Worm (Caenorhabditis elegans) whole organism, L4 larva: ENCODE results near the gene hgrs-1.
A peak's percentile ranks its signal among the peaks of the same experiment; 100 is the strongest.

Experiments
- F10B5.3 ChIP-seq: sonication (generic microtip); optimal IDR thresholded peaks from 2 replicates; lab custom pipeline; 2016; ENCODE audit warnings: mild to moderate bottlenecking, missing genetic modification characterization, missing compliant biosample characterization
- F26F4.8 ChIP-seq: fragments of 200-800 bp; sonication (Bioruptor generic); conservative IDR thresholded peaks from 2 replicates; pipeline ENCODE4 v1.3.6; 2022; ENCODE audit warnings: missing genetic modification characterization, missing compliant biosample characterization
- T26A8.4 ChIP-seq: fragments of 200-800 bp; sonication (Bioruptor generic); IDR thresholded peaks from 2 replicates; pipeline ENCODE4 v1.3.6; 2022; ENCODE audit warnings: missing genetic modification characterization, missing compliant biosample characterization
- Y5F2A.4 ChIP-seq: fragments of 200-800 bp; sonication (Bioruptor generic); optimal IDR thresholded peaks from 2 replicates; lab custom pipeline; 2018; ENCODE audit warnings: mild to moderate bottlenecking, missing genetic modification characterization, missing compliant biosample characterization
- ZK546.5 ChIP-seq, 2 experiments: sonication (generic microtip); optimal IDR thresholded peaks; 2 replicates each; lab custom pipeline; 2017; ENCODE audit warnings: missing biosample characterization in 2 of 2, missing genetic modification characterization in 2 of 2
- aha-1 ChIP-seq: fragments of 150-350 bp; peaks from one replicate; lab custom pipeline; 2014; ENCODE audit warnings: missing biosample characterization, missing genetic modification characterization
- cey-2 ChIP-seq: sonication (generic microtip); optimal IDR thresholded peaks from 3 replicates; lab custom pipeline; 2017; ENCODE audit warnings: missing genetic modification characterization, mild to moderate bottlenecking, missing compliant biosample characterization, antibody characterized with exemption, borderline replicate concordance; ENCODE audit not compliant: insufficient read depth
- daf-12 ChIP-seq: fragments of 150-350 bp; optimal IDR thresholded peaks from 2 replicates; lab custom pipeline; 2014; ENCODE audit warnings: missing biosample characterization, missing genetic modification reagents, missing genetic modification characterization
- daf-16 ChIP-seq, 3 experiments: sonication (generic microtip); optimal IDR thresholded peaks; 2 replicates each; lab custom pipeline; 2016 to 2017; ENCODE audit warnings: missing genetic modification characterization in 3 of 3, missing genetic modification reagents in 3 of 3, mild to moderate bottlenecking in 2 of 3, missing compliant biosample characterization in 2 of 3, missing biosample characterization in 1 of 3, moderate library complexity in 1 of 3
- dmd-6 ChIP-seq: fragments of 200-800 bp; sonication (Bioruptor generic); IDR thresholded peaks from 2 replicates; pipeline ENCODE4 v1.3.6; 2022; ENCODE audit warnings: missing genetic modification reagents, missing genetic modification characterization, missing compliant biosample characterization
- dmd-8 ChIP-seq: fragments of 200-800 bp; sonication (Bioruptor generic); IDR thresholded peaks from 2 replicates; pipeline ENCODE4 v1.3.6; 2022; ENCODE audit warnings: missing genetic modification characterization, missing compliant biosample characterization
- dve-1 ChIP-seq: sonication (generic microtip); optimal IDR thresholded peaks from 2 replicates; lab custom pipeline; 2017; ENCODE audit warnings: antibody characterized with exemption, mild to moderate bottlenecking, missing genetic modification characterization, missing compliant biosample characterization; ENCODE audit not compliant: insufficient read depth
- egl-27 ChIP-seq: sonication (generic microtip); optimal IDR thresholded peaks from 3 replicates; lab custom pipeline; 2017; ENCODE audit warnings: missing biosample characterization, missing genetic modification reagents, missing genetic modification characterization
- egl-43 ChIP-seq: fragments of 200-800 bp; sonication (Bioruptor generic); IDR thresholded peaks from 2 replicates; pipeline ENCODE4 v1.3.6; 2022; ENCODE audit warnings: missing genetic modification reagents, missing genetic modification characterization, missing compliant biosample characterization
- gei-8 ChIP-seq: fragments of 200-800 bp; sonication (Bioruptor generic); optimal IDR thresholded peaks from 2 replicates; lab custom pipeline; 2018; ENCODE audit warnings: mild to moderate bottlenecking, missing genetic modification characterization, missing compliant biosample characterization
- hlh-11 ChIP-seq: fragments of 200-800 bp; sonication (Bioruptor generic); optimal IDR thresholded peaks from 2 replicates; lab custom pipeline; 2018; ENCODE audit warnings: mild to moderate bottlenecking, missing genetic modification characterization, missing compliant biosample characterization
- lim-7 ChIP-seq: fragments of 200-800 bp; sonication (Bioruptor generic); IDR thresholded peaks from 2 replicates; pipeline ENCODE4 v1.3.6; 2022; ENCODE audit warnings: missing genetic modification characterization, missing compliant biosample characterization
- lin-1 ChIP-seq: fragments of 200-800 bp; sonication (Bioruptor generic); IDR thresholded peaks from 2 replicates; pipeline ENCODE4 v1.3.6; 2022; ENCODE audit warnings: missing genetic modification reagents, missing genetic modification characterization, missing compliant biosample characterization
- lin-13 ChIP-seq: fragments of 150-350 bp; optimal IDR thresholded peaks from 2 replicates; lab custom pipeline; 2014; ENCODE audit warnings: missing biosample characterization, missing genetic modification reagents, missing genetic modification characterization
- lin-29 ChIP-seq: fragments of 200-800 bp; sonication (Bioruptor generic); IDR thresholded peaks from 2 replicates; pipeline ENCODE4 v1.3.6; 2022; ENCODE audit warnings: missing genetic modification reagents, missing genetic modification characterization, missing compliant biosample characterization
- madf-9 ChIP-seq: fragments of 200-800 bp; sonication (Bioruptor generic); conservative IDR thresholded peaks from 2 replicates; pipeline ENCODE4 v1.3.6; 2022; ENCODE audit warnings: missing genetic modification reagents, missing genetic modification characterization, missing compliant biosample characterization
- mdl-1 ChIP-seq, 2 experiments: fragments of 150-350 bp in 1 of 2; sonication (generic microtip) in 1 of 2; optimal IDR thresholded peaks; 2 replicates each; lab custom pipeline; 2014 to 2017; ENCODE audit warnings: missing biosample characterization in 2 of 2, missing genetic modification characterization in 2 of 2
- mdt-29 ChIP-seq: fragments of 200-800 bp; sonication (Bioruptor generic); IDR thresholded peaks from 2 replicates; pipeline ENCODE4 v1.3.6; 2022; ENCODE audit warnings: missing genetic modification reagents, missing genetic modification characterization, missing compliant biosample characterization
- mes-2 ChIP-seq: sonication (generic microtip); optimal IDR thresholded peaks from 2 replicates; lab custom pipeline; 2016; ENCODE audit warnings: missing genotype, mild to moderate bottlenecking, missing genetic modification characterization, missing compliant biosample characterization; ENCODE audit not compliant: poor library complexity, severe bottlenecking
- mxl-3 ChIP-seq: fragments of 200-800 bp; sonication (Bioruptor generic); optimal IDR thresholded peaks from 2 replicates; lab custom pipeline; 2018; ENCODE audit warnings: mild to moderate bottlenecking, missing genetic modification characterization, missing compliant biosample characterization
- nhr-11 ChIP-seq: fragments of 150-350 bp; optimal IDR thresholded peaks from 2 replicates; lab custom pipeline; 2014; ENCODE audit warnings: missing biosample characterization, missing genetic modification characterization
- nhr-28 ChIP-seq: fragments of 150-350 bp; optimal IDR thresholded peaks from 2 replicates; lab custom pipeline; 2014; ENCODE audit warnings: missing biosample characterization, missing genetic modification characterization
- nhr-42 ChIP-seq: fragments of 200-800 bp; sonication (Bioruptor generic); IDR thresholded peaks from 2 replicates; pipeline ENCODE4 v1.3.6; 2022; ENCODE audit warnings: missing genetic modification characterization, missing compliant biosample characterization
- pha-4 ChIP-seq, 2 experiments: fragments of 150-350 bp in 1 of 2; fragments of 200-800 bp in 1 of 2; sonication (Bioruptor generic) in 1 of 2; IDR thresholded peaks in 1 of 2; optimal IDR thresholded peaks in 1 of 2; 2 replicates each; pipeline versions ENCODE4 v1.3.6 to Lab custom; 2014 to 2022; ENCODE audit warnings: missing genetic modification characterization in 2 of 2, missing genetic modification reagents in 2 of 2, missing biosample characterization in 1 of 2, missing compliant biosample characterization in 1 of 2
- php-3 ChIP-seq: fragments of 200-800 bp; sonication (Bioruptor generic); IDR thresholded peaks from 2 replicates; pipeline ENCODE4 v1.3.6; 2022; ENCODE audit warnings: missing genetic modification reagents, missing genetic modification characterization, missing compliant biosample characterization
- pqm-1 ChIP-seq: sonication (generic microtip); optimal IDR thresholded peaks from 2 replicates; lab custom pipeline; 2017; ENCODE audit warnings: missing biosample characterization, missing genetic modification characterization
- rbr-2 ChIP-seq: sonication (generic microtip); optimal IDR thresholded peaks from 2 replicates; lab custom pipeline; 2016; ENCODE audit warnings: missing genotype, missing genetic modification characterization, missing compliant biosample characterization
- tra-1 ChIP-seq: fragments of 200-800 bp; sonication (Bioruptor generic); IDR thresholded peaks from 2 replicates; pipeline ENCODE4 v1.3.6; 2022; ENCODE audit warnings: missing genetic modification reagents, missing genetic modification characterization, missing compliant biosample characterization
- unc-130 ChIP-seq: sonication (generic microtip); optimal IDR thresholded peaks from 2 replicates; lab custom pipeline; 2016; ENCODE audit warnings: missing genetic modification reagents, missing genetic modification characterization, missing compliant biosample characterization
- unc-62 ChIP-seq, 3 experiments: fragments of 150-350 bp in 1 of 3; sonication (generic microtip); optimal IDR thresholded peaks in 2 of 3; peaks in 1 of 3; 1 replicate in 1 of 3; 2 replicates in 2 of 3; lab custom pipeline; 2014 to 2017; ENCODE audit warnings: missing biosample characterization in 3 of 3, missing genetic modification characterization in 3 of 3, missing genetic modification reagents in 3 of 3, missing genotype in 1 of 3
- zip-11 ChIP-seq: fragments of 200-800 bp; sonication (Bioruptor generic); IDR thresholded peaks from 2 replicates; pipeline ENCODE4 v1.3.6; 2022; ENCODE audit warnings: missing genetic modification characterization, missing compliant biosample characterization
- ztf-11 ChIP-seq: fragments of 150-350 bp; optimal IDR thresholded peaks from 2 replicates; lab custom pipeline; 2014; ENCODE audit warnings: missing biosample characterization, missing genetic modification characterization

The hgrs-1 gene

ce11 chrIV:8161774-8162173, 44.1 kb downstream of the hgrs-1 start:
- TF ChIP-seq pqm-1 (tag; lab: Kevin White, UChicago): peak; percentile 14
- TF ChIP-seq cey-2 (tag; lab: Kevin White, UChicago): no peak
- peak; percentile 22 for TF ChIP-seq hlh-11
- TF ChIP-seq nhr-28 (tag; lab: Kevin White, UChicago): peak; percentile 27
- peak; percentile 92 for TF ChIP-seq php-3
- no peak for TF ChIP-seq mdt-29 (GFP tag; lab: Robert Waterston, UW)
- TF ChIP-seq daf-16 (GFP tag; optimal IDR thresholded peaks at IDR 0.05; lab: Kevin White, UChicago): no peak
- peak; percentile 29 for TF ChIP-seq daf-16 (tag; optimal IDR thresholded peaks at IDR 0.05; lab: Kevin White, UChicago)
- peak; percentile 48 for TF ChIP-seq dmd-6 (GFP tag; lab: Robert Waterston, UW)
- TF ChIP-seq zip-11 (GFP tag; lab: Robert Waterston, UW): no peak
- TF ChIP-seq daf-12: no peak

DNA sequence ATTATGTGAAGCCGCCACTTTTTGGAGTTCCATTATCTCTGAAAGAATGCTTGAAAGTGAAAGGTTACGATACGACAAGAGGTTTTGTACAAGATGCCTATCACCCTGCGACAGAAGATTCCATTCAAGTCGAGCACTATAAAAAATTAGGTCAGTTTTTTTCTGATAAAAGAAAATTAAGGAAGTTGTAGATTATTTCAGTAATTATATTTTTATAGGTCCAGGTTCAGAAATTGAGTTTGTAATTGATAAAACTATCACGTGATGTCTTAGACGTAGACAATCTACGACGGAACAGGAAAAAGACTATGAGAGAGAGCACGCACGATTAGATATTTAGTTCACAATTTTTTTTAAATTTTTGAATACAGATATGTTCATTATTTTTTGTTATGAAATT, 45.9 kb downstream of the hgrs-1 start:
- 0 out of 2 replicates have a peak, but pooled peaks have one; percentile 32 for TF ChIP-seq php-3
- TF ChIP-seq dmd-6 (GFP tag; lab: Robert Waterston, UW): peak; percentile 23; the same call in 1 of the 2 replicates
- no peak for TF ChIP-seq mdt-29 (GFP tag; lab: Robert Waterston, UW)
- peak; percentile 31 for TF ChIP-seq dve-1 (tag; lab: Kevin White, UChicago)
- no peak for TF ChIP-seq unc-130 (GFP tag; lab: Kevin White, UChicago)

DNA sequence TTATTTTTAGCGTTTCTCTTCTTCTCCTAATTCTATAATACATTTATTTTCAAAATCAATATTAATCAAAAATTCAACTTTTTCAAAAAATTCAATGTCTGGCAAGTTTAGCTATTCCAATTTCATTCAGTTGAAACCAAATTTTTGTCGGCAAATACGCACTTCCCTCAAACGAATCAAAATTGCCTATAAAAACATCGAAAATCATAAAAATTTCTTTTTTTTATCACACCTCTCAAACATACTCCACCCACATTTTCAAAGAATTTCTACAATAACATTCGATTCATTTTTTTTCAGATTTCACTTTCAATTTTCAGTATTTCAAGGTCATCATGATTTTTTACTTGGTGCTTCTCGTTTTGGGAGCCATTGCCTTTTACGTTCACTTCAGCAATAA, 46.8 kb downstream of the hgrs-1 start, which contains the start of gene faah-1:
Gene faah-1 (plus strand): TSS at position 301 of the 400 bp plus-strand sequence.
- no peak for TF ChIP-seq T26A8.4 (GFP tag; lab: Robert Waterston, UW)
- TF ChIP-seq ztf-11: no peak
- TF ChIP-seq lin-13 (GFP tag; lab: Kevin White, UChicago): no peak
- TF ChIP-seq nhr-11: no peak
- no peak for TF ChIP-seq F10B5.3 (tag; lab: Kevin White, UChicago)
- TF ChIP-seq tra-1: no peak
- no peak for TF ChIP-seq php-3
- no peak for TF ChIP-seq lim-7 (GFP tag; lab: Robert Waterston, UW)
- TF ChIP-seq pha-4 (GFP tag; IDR thresholded peaks at IDR 0.05; lab: Robert Waterston, UW): no peak
- no peak for TF ChIP-seq pha-4 (tag; optimal IDR thresholded peaks at IDR 0.05; lab: Kevin White, UChicago)
- TF ChIP-seq mxl-3 (GFP tag; lab: Kevin White, UChicago): no peak

ce11 chrIV:8157161-8157560, 48.7 kb downstream of the hgrs-1 start, which contains the start of gene B0218.5:
TSS of gene B0218.5 (minus strand) at chrIV:8157261.
- TF ChIP-seq egl-27 (tag; lab: Kevin White, UChicago) (no peak), nhr-42 (GFP tag; lab: Robert Waterston, UW) (no peak), gei-8 (GFP tag; lab: Kevin White, UChicago) (no peak), php-3 (no peak), mdl-1 (tag; optimal IDR thresholded peaks at IDR 0.05; lab: Kevin White, UChicago) (no peak), rbr-2 (no peak), nhr-11 (no peak), dmd-6 (GFP tag; lab: Robert Waterston, UW) (no peak), madf-9 (GFP tag; lab: Robert Waterston, UW) (no peak), F26F4.8 (GFP tag; lab: Robert Waterston, UW) (no peak), mxl-3 (GFP tag; lab: Kevin White, UChicago) (no peak), lin-1 (GFP tag; lab: Robert Waterston, UW) (no peak), lin-29 (GFP tag; lab: Robert Waterston, UW) (no peak), dmd-8 (GFP tag; lab: Robert Waterston, UW) (no peak), Y5F2A.4 (no peak)

- TF ChIP-seq aha-1 (tag; lab: Kevin White, UChicago) (peak; percentile 54), ZK546.5 (tag; optimal IDR thresholded peaks at IDR 0.05; lab: Kevin White, UChicago) (no peak), egl-43 (GFP tag; lab: Robert Waterston, UW) (no peak), mdl-1 (tag; optimal IDR thresholded peaks at IDR 0.05; lab: Kevin White, UChicago) (no peak), mes-2 (tag; lab: Kevin White, UChicago) (peak; percentile 28), rbr-2 (no peak), F10B5.3 (tag; lab: Kevin White, UChicago) (no peak), unc-62 (GFP tag; optimal IDR thresholded peaks at IDR 0.05 in 1 of 2; lab: Kevin White, UChicago) (peak in 1 of 2 experiments; percentile 66), unc-62 (tag; optimal IDR thresholded peaks at IDR 0.05; lab: Kevin White, UChicago) (no peak)
- TF ChIP-seq, all 104 proteins: peak for 3
Observed at ce11 chrIV:8154966-8155365, 50.9 kb downstream of the hgrs-1 start.
